ENCODE assay signal across 2 fruit fly cellular contexts in the genomic region with DNA sequence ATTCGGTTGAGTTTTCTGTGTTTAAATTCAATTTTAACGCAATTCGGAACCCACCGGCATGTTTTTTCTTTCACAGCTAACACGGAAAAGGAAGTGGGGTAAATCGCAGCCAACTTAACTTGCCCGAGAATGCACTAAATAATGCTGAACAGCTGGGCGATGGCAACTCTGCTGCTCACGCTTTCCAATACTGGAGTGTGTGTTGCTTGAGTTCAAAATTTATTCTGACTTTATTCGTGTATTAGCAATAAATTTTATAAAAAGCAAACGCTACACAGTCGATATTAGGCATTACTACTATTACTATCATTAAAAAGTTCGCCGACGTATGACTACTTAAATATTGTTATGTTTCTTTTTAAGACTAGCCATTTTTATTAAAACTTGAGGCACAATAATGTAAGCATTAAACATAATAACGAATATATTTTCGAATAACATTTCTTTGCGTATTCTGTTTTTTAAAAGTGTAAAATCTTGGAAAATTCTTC.
TF ChIP-seq lines count a peak whose summit lies in the region.

A gene (minus strand): TSS at position 136 of the 491 bp plus-strand sequence.
A gene (plus strand): TSS at position 280 of the 491 bp plus-strand sequence.

TF ChIP-seq in whole organism, embryonic, 481 proteins besides CTCF, POLR2A, EP300 and RAD21 (continued from another document and continues in another):
- peak; percentile 99 for TF ChIP-seq schlank (tag; optimal IDR thresholded peaks at IDR 0.05; lab: Kevin White, UChicago)
- TF ChIP-seq B-H1 (GFP tag; IDR thresholded peaks at IDR 0.05; lab: Robert Waterston, UW), result peak; percentile 90
- TF ChIP-seq CG17802 (tag; optimal IDR thresholded peaks at IDR 0.05; lab: Kevin White, UChicago), result peak; percentile 94
- TF ChIP-seq corto (GFP tag; optimal IDR thresholded peaks at IDR 0.05; lab: Kevin White, UChicago), result peak; percentile 71
- TF ChIP-seq CG13123 (GFP tag; optimal IDR thresholded peaks at IDR 0.05; lab: Kevin White, UChicago), result peak; percentile 100
- TF ChIP-seq CG13624 (GFP tag; optimal IDR thresholded peaks at IDR 0.05; lab: Kevin White, UChicago), result peak; percentile 99
- peak; percentile 93 for TF ChIP-seq CG17612 (GFP tag; IDR thresholded peaks at IDR 0.05; lab: Robert Waterston, UW)
- TF ChIP-seq CG15514 (GFP tag; optimal IDR thresholded peaks at IDR 0.05; lab: Kevin White, UChicago), result peak; percentile 96
- peak; percentile 92 for TF ChIP-seq grau (tag; optimal IDR thresholded peaks at IDR 0.05; lab: Kevin White, UChicago)
- peak; percentile 99 for TF ChIP-seq ash1 (GFP tag; optimal IDR thresholded peaks at IDR 0.05; lab: Kevin White, UChicago)
- peak; percentile 99 for TF ChIP-seq CG17361 (GFP tag; IDR thresholded peaks at IDR 0.05; lab: Robert Waterston, UW)
- peak; percentile 97 for TF ChIP-seq Sox100B (GFP tag; optimal IDR thresholded peaks at IDR 0.05; lab: Kevin White, UChicago)
- peak; percentile 94 for TF ChIP-seq CG8359 (GFP tag; optimal IDR thresholded peaks at IDR 0.05; lab: Kevin White, UChicago; ENCODE audit: borderline replicate concordance)
- peak; percentile 91 for TF ChIP-seq CG14965 (GFP tag; optimal IDR thresholded peaks at IDR 0.05; lab: Kevin White, UChicago; ENCODE audit: borderline replicate concordance)
- peak; percentile 97 for TF ChIP-seq bab2 (GFP tag; optimal IDR thresholded peaks at IDR 0.05; lab: Kevin White, UChicago)
- TF ChIP-seq CG10565 (GFP tag; optimal IDR thresholded peaks at IDR 0.05; lab: Kevin White, UChicago), result peak; percentile 91
- TF ChIP-seq dm (GFP tag; optimal IDR thresholded peaks at IDR 0.05; lab: Kevin White, UChicago), result peak; percentile 99
- TF ChIP-seq CG18476 (GFP tag; optimal IDR thresholded peaks at IDR 0.05; lab: Kevin White, UChicago), result peak; percentile 93
- peak; percentile 100 for TF ChIP-seq CG6765 (GFP tag; optimal IDR thresholded peaks at IDR 0.05; lab: Kevin White, UChicago)
- peak; percentile 93 for TF ChIP-seq kay (GFP tag; optimal IDR thresholded peaks at IDR 0.05; lab: Kevin White, UChicago)
- no peak for TF ChIP-seq chinmo (GFP tag; IDR thresholded peaks at IDR 0.05; lab: Robert Waterston, UW; ENCODE audit: partially characterized antibody)
- peak; percentile 82 for TF ChIP-seq CG7928 (GFP tag; optimal IDR thresholded peaks at IDR 0.05; lab: Kevin White, UChicago)
- TF ChIP-seq C15 (GFP tag; IDR thresholded peaks at IDR 0.05; lab: Robert Waterston, UW), result peak; percentile 93
- TF ChIP-seq CG8924 (tag; optimal IDR thresholded peaks at IDR 0.05; lab: Kevin White, UChicago), result peak; percentile 93
- TF ChIP-seq CG43689 (GFP tag; IDR thresholded peaks at IDR 0.05; lab: Robert Waterston, UW), result peak; percentile 95
- peak; percentile 98 for TF ChIP-seq CG18599 (GFP tag; optimal IDR thresholded peaks at IDR 0.05; lab: Kevin White, UChicago)
- TF ChIP-seq ara (GFP tag; IDR thresholded peaks at IDR 0.05; lab: Robert Waterston, UW), result peak; percentile 95
- no peak for TF ChIP-seq Lpt (GFP tag; optimal IDR thresholded peaks at IDR 0.05; lab: Kevin White, UChicago)
- peak; percentile 96 for TF ChIP-seq CG9797 (GFP tag; optimal IDR thresholded peaks at IDR 0.05; lab: Kevin White, UChicago)
- TF ChIP-seq CG18262 (tag; optimal IDR thresholded peaks at IDR 0.05; lab: Kevin White, UChicago), result peak; percentile 91
- TF ChIP-seq gsb (GFP tag; IDR thresholded peaks at IDR 0.05; lab: Robert Waterston, UW), result peak; percentile 95
- peak; percentile 96 for TF ChIP-seq CG1529 (GFP tag; optimal IDR thresholded peaks at IDR 0.05; lab: Kevin White, UChicago)
- peak; percentile 91 for TF ChIP-seq CG6272 (GFP tag; IDR thresholded peaks at IDR 0.05; lab: Robert Waterston, UW)
- TF ChIP-seq CG11398 (GFP tag; optimal IDR thresholded peaks at IDR 0.05; lab: Kevin White, UChicago), result peak; percentile 99
- peak; percentile 86 for TF ChIP-seq Blimp-1 (GFP tag; optimal IDR thresholded peaks at IDR 0.05; lab: Kevin White, UChicago)
- peak; percentile 93 for TF ChIP-seq Nf-YA (GFP tag; IDR thresholded peaks at IDR 0.05; lab: Robert Waterston, UW)
- TF ChIP-seq ranshi (GFP tag; IDR thresholded peaks at IDR 0.05; lab: Robert Waterston, UW), result peak; percentile 96
- peak; percentile 93 for TF ChIP-seq CG12155 (GFP tag; optimal IDR thresholded peaks at IDR 0.05; lab: Kevin White, UChicago)
- TF ChIP-seq exex (tag; optimal IDR thresholded peaks at IDR 0.05; lab: Kevin White, UChicago), result peak; percentile 88
- peak; percentile 85 for TF ChIP-seq E2f2 (GFP tag; IDR thresholded peaks at IDR 0.05; lab: Robert Waterston, UW)
- TF ChIP-seq Ravus (GFP tag; IDR thresholded peaks at IDR 0.05; lab: Robert Waterston, UW), result peak; percentile 72
- peak; percentile 99 for TF ChIP-seq CG9609 (GFP tag; optimal IDR thresholded peaks at IDR 0.05; lab: Kevin White, UChicago)
- TF ChIP-seq ssp (GFP tag; IDR thresholded peaks at IDR 0.05; lab: Robert Waterston, UW), result peak; percentile 90
- TF ChIP-seq ci (GFP tag; IDR thresholded peaks at IDR 0.05; lab: Robert Waterston, UW), result peak; percentile 99
- TF ChIP-seq Xrp1 (GFP tag; IDR thresholded peaks at IDR 0.05; lab: Robert Waterston, UW), result peak; percentile 62
- TF ChIP-seq lab (GFP tag; optimal IDR thresholded peaks at IDR 0.05; lab: Kevin White, UChicago), result peak; percentile 99
- TF ChIP-seq NC2β (GFP tag; optimal IDR thresholded peaks at IDR 0.05; lab: Kevin White, UChicago), result peak; percentile 100
- TF ChIP-seq CG1602 (GFP tag; optimal IDR thresholded peaks at IDR 0.05; lab: Kevin White, UChicago), result peak; percentile 95
- TF ChIP-seq CG2889 (GFP tag; IDR thresholded peaks at IDR 0.05; lab: Robert Waterston, UW), result peak; percentile 94
- peak; percentile 50 to 93 for TF ChIP-seq bsh (GFP tag; optimal IDR thresholded peaks at IDR 0.05; lab: Kevin White, UChicago)
- peak; percentile 100 for TF ChIP-seq HLHmδ (GFP tag; optimal IDR thresholded peaks at IDR 0.05; lab: Kevin White, UChicago)
- no peak for TF ChIP-seq vnd (GFP tag; IDR thresholded peaks at IDR 0.05; lab: Robert Waterston, UW; ENCODE audit: partially characterized antibody)
- peak; percentile 84 for TF ChIP-seq Nf-YB (GFP tag; optimal IDR thresholded peaks at IDR 0.05; lab: Kevin White, UChicago)
- TF ChIP-seq cato (GFP tag; optimal IDR thresholded peaks at IDR 0.05; lab: Kevin White, UChicago; ENCODE audit: borderline replicate concordance), result peak; percentile 96
- peak; percentile 98 for TF ChIP-seq maf-S (GFP tag; optimal IDR thresholded peaks at IDR 0.05; lab: Kevin White, UChicago)
- peak; percentile 95 for TF ChIP-seq CG3726 (GFP tag; IDR thresholded peaks at IDR 0.05; lab: Robert Waterston, UW)
- TF ChIP-seq CG10959 (GFP tag; IDR thresholded peaks at IDR 0.05; lab: Robert Waterston, UW), result peak; percentile 95
- peak; percentile 92 for TF ChIP-seq klu (GFP tag; IDR thresholded peaks at IDR 0.05; lab: Robert Waterston, UW)
- TF ChIP-seq GATAe (GFP tag; conservative IDR thresholded peaks at IDR 0.05; lab: Robert Waterston, UW), result peak; percentile 87
- peak; percentile 86 for TF ChIP-seq MBD-R2 (GFP tag; IDR thresholded peaks at IDR 0.05; lab: Robert Waterston, UW)
- peak; percentile 86 for TF ChIP-seq CG10979 (tag; optimal IDR thresholded peaks at IDR 0.05; lab: Kevin White, UChicago)

TF ChIP-seq in whole organism, prepupa, 60 proteins besides CTCF, POLR2A, EP300 and RAD21 (continued from another document):
- peak; percentile 87 for TF ChIP-seq CG10669 (GFP tag; optimal IDR thresholded peaks at IDR 0.05; lab: Kevin White, UChicago)
- peak; percentile 91 for TF ChIP-seq Sox14 (GFP tag; optimal IDR thresholded peaks at IDR 0.05; lab: Kevin White, UChicago)
- peak; percentile 95 for TF ChIP-seq CG8319 (GFP tag; optimal IDR thresholded peaks at IDR 0.05; lab: Kevin White, UChicago)
- no peak for TF ChIP-seq Eip93F (GFP tag; optimal IDR thresholded peaks at IDR 0.05; lab: Kevin White, UChicago)
- TF ChIP-seq esn (GFP tag; optimal IDR thresholded peaks at IDR 0.05; lab: Kevin White, UChicago), result peak; percentile 98
- TF ChIP-seq CG11762 (GFP tag; optimal IDR thresholded peaks at IDR 0.05; lab: Kevin White, UChicago; ENCODE audit: insufficient read depth), result peak; percentile 88
- peak; percentile 95 for TF ChIP-seq topi (GFP tag; optimal IDR thresholded peaks at IDR 0.05; lab: Kevin White, UChicago)
- TF ChIP-seq CG15336 (GFP tag; IDR thresholded peaks at IDR 0.05; lab: Robert Waterston, UW), result 0 out of 2 replicates have a peak, but pooled peaks have one; percentile 24
- TF ChIP-seq CG3032 (tag; optimal IDR thresholded peaks at IDR 0.05; lab: Kevin White, UChicago), result peak; percentile 88
- TF ChIP-seq achi (GFP tag; optimal IDR thresholded peaks at IDR 0.05; lab: Kevin White, UChicago), result peak; percentile 93
- peak; percentile 90 for TF ChIP-seq fd59A (GFP tag; optimal IDR thresholded peaks at IDR 0.05; lab: Kevin White, UChicago)
